Worm (Caenorhabditis elegans) whole organism, L4 larva: ENCODE data around the gene pmpl-1.

Source experiments
- D1046.2 ChIP-seq: fragments of 200-800 bp; sonication (Bioruptor generic); IDR thresholded peaks from 2 replicates; pipeline ENCODE4 v1.3.6; 2022; ENCODE audit warnings: missing genetic modification characterization, missing compliant biosample characterization
- F10B5.3 ChIP-seq: sonication (generic microtip); optimal IDR thresholded peaks from 2 replicates; lab custom pipeline; 2016; ENCODE audit warnings: mild to moderate bottlenecking, missing genetic modification characterization, missing compliant biosample characterization
- F26F4.8 ChIP-seq: fragments of 200-800 bp; sonication (Bioruptor generic); conservative IDR thresholded peaks from 2 replicates; pipeline ENCODE4 v1.3.6; 2022; ENCODE audit warnings: missing genetic modification characterization, missing compliant biosample characterization
- F49E8.2 ChIP-seq: sonication (generic microtip); optimal IDR thresholded peaks from 2 replicates; lab custom pipeline; 2016; ENCODE audit warnings: missing compliant biosample characterization, mild to moderate bottlenecking, missing genetic modification characterization, borderline replicate concordance
- R02D3.7 ChIP-seq: fragments of 150-350 bp; sonication (generic microtip); optimal IDR thresholded peaks from 3 replicates; lab custom pipeline; 2014; ENCODE audit warnings: missing biosample characterization, missing genetic modification characterization
- T26A8.4 ChIP-seq: fragments of 200-800 bp; sonication (Bioruptor generic); IDR thresholded peaks from 2 replicates; pipeline ENCODE4 v1.3.6; 2022; ENCODE audit warnings: missing genetic modification characterization, missing compliant biosample characterization
- Y105C5A.15 ChIP-seq: fragments of 200-800 bp; sonication (Bioruptor generic); IDR thresholded peaks from 2 replicates; pipeline ENCODE4 v1.3.6; 2022; ENCODE audit warnings: missing genetic modification characterization, missing compliant biosample characterization
- ZK337.2 ChIP-seq: fragments of 200-800 bp; sonication (Bioruptor generic); IDR thresholded peaks from 2 replicates; pipeline ENCODE4 v1.3.6; 2022; ENCODE audit warnings: missing genetic modification reagents, missing genetic modification characterization, missing compliant biosample characterization
- ZK546.5 ChIP-seq, 2 experiments: sonication (generic microtip); optimal IDR thresholded peaks; 2 replicates each; lab custom pipeline; 2017; ENCODE audit warnings: missing biosample characterization in 2 of 2, missing genetic modification characterization in 2 of 2
- aha-1 ChIP-seq: fragments of 150-350 bp; peaks from one replicate; lab custom pipeline; 2014; ENCODE audit warnings: missing biosample characterization, missing genetic modification characterization
- aly-2 ChIP-seq: sonication (generic microtip); optimal IDR thresholded peaks from 2 replicates; lab custom pipeline; 2018; ENCODE audit warnings: missing biosample characterization, missing genetic modification characterization
- ama-1 ChIP-seq: fragments of 150-350 bp; optimal IDR thresholded peaks from 2 replicates; lab custom pipeline; 2014; ENCODE audit warnings: inconsistent platforms, mixed read lengths
- arid-1 ChIP-seq: fragments of 200-800 bp; sonication (Bioruptor generic); conservative IDR thresholded peaks from 2 replicates; pipeline ENCODE4 v1.3.6; 2022; ENCODE audit warnings: missing genetic modification reagents, missing genetic modification characterization, missing compliant biosample characterization
- attf-4 ChIP-seq: sonication (generic microtip); optimal IDR thresholded peaks from 3 replicates; lab custom pipeline; 2017; ENCODE audit warnings: missing biosample characterization, missing genetic modification characterization
- ceh-28 ChIP-seq: fragments of 150-350 bp; optimal IDR thresholded peaks from 2 replicates; lab custom pipeline; 2014; ENCODE audit warnings: missing biosample characterization, missing genetic modification reagents, missing genetic modification characterization
- ceh-32 ChIP-seq: sonication (generic microtip); optimal IDR thresholded peaks from 2 replicates; lab custom pipeline; 2016; ENCODE audit warnings: mild to moderate bottlenecking, missing genetic modification characterization, missing compliant biosample characterization; ENCODE audit not compliant: poor library complexity
- cey-2 ChIP-seq: sonication (generic microtip); optimal IDR thresholded peaks from 3 replicates; lab custom pipeline; 2017; ENCODE audit warnings: missing genetic modification characterization, mild to moderate bottlenecking, missing compliant biosample characterization, antibody characterized with exemption, borderline replicate concordance; ENCODE audit not compliant: insufficient read depth
- daf-16 ChIP-seq, 3 experiments: sonication (generic microtip); optimal IDR thresholded peaks; 2 replicates each; lab custom pipeline; 2016 to 2017; ENCODE audit warnings: missing genetic modification characterization in 3 of 3, missing genetic modification reagents in 3 of 3, mild to moderate bottlenecking in 2 of 3, missing compliant biosample characterization in 2 of 3, missing biosample characterization in 1 of 3, moderate library complexity in 1 of 3
- dmd-8 ChIP-seq: fragments of 200-800 bp; sonication (Bioruptor generic); IDR thresholded peaks from 2 replicates; pipeline ENCODE4 v1.3.6; 2022; ENCODE audit warnings: missing genetic modification characterization, missing compliant biosample characterization
- dmd-9 ChIP-seq: fragments of 200-800 bp; sonication (Bioruptor generic); IDR thresholded peaks from 2 replicates; pipeline ENCODE4 v1.3.6; 2022; ENCODE audit warnings: missing genetic modification reagents, missing genetic modification characterization, missing compliant biosample characterization
- duxl-1 ChIP-seq: sonication (generic microtip); optimal IDR thresholded peaks from 2 replicates; lab custom pipeline; 2016; ENCODE audit warnings: mild to moderate bottlenecking, missing genetic modification characterization, moderate library complexity, missing compliant biosample characterization; ENCODE audit not compliant: poor library complexity
- dve-1 ChIP-seq: sonication (generic microtip); optimal IDR thresholded peaks from 2 replicates; lab custom pipeline; 2017; ENCODE audit warnings: antibody characterized with exemption, mild to moderate bottlenecking, missing genetic modification characterization, missing compliant biosample characterization; ENCODE audit not compliant: insufficient read depth
- fkh-10 ChIP-seq: fragments of 150-350 bp; optimal IDR thresholded peaks from 2 replicates; lab custom pipeline; 2014; ENCODE audit warnings: missing biosample characterization, missing genetic modification reagents, missing genetic modification characterization
- fos-1 ChIP-seq: fragments of 150-350 bp; optimal IDR thresholded peaks from 2 replicates; lab custom pipeline; 2014; ENCODE audit warnings: missing biosample characterization, missing genetic modification characterization
- hlh-30 ChIP-seq: sonication (generic microtip); optimal IDR thresholded peaks from 2 replicates; lab custom pipeline; 2017; ENCODE audit warnings: antibody characterized with exemption, mild to moderate bottlenecking, missing genetic modification characterization, missing compliant biosample characterization; ENCODE audit not compliant: insufficient read depth
- jun-1 ChIP-seq: fragments of 150-350 bp; optimal IDR thresholded peaks from 2 replicates; lab custom pipeline; 2014; ENCODE audit warnings: missing biosample characterization, missing genetic modification reagents, missing genetic modification characterization
- lin-1 ChIP-seq: fragments of 200-800 bp; sonication (Bioruptor generic); IDR thresholded peaks from 2 replicates; pipeline ENCODE4 v1.3.6; 2022; ENCODE audit warnings: missing genetic modification reagents, missing genetic modification characterization, missing compliant biosample characterization
- lin-38 ChIP-seq: fragments of 200-800 bp; sonication (Bioruptor generic); IDR thresholded peaks from 2 replicates; pipeline ENCODE4 v1.3.6; 2022; ENCODE audit warnings: missing genetic modification reagents, missing genetic modification characterization, missing compliant biosample characterization
- lir-3 ChIP-seq: sonication (generic microtip); optimal IDR thresholded peaks from 2 replicates; lab custom pipeline; 2016; ENCODE audit warnings: mild to moderate bottlenecking, missing genetic modification characterization, missing compliant biosample characterization
- lsy-2 ChIP-seq, 2 experiments: fragments of 150-350 bp in 1 of 2; sonication (generic microtip) in 1 of 2; optimal IDR thresholded peaks; 2 replicates each; lab custom pipeline; 2014 to 2017; ENCODE audit warnings: missing biosample characterization in 2 of 2, missing genetic modification characterization in 2 of 2
- madf-9 ChIP-seq: fragments of 200-800 bp; sonication (Bioruptor generic); conservative IDR thresholded peaks from 2 replicates; pipeline ENCODE4 v1.3.6; 2022; ENCODE audit warnings: missing genetic modification reagents, missing genetic modification characterization, missing compliant biosample characterization
- mdt-29 ChIP-seq: fragments of 200-800 bp; sonication (Bioruptor generic); IDR thresholded peaks from 2 replicates; pipeline ENCODE4 v1.3.6; 2022; ENCODE audit warnings: missing genetic modification reagents, missing genetic modification characterization, missing compliant biosample characterization
- mes-2 ChIP-seq: sonication (generic microtip); optimal IDR thresholded peaks from 2 replicates; lab custom pipeline; 2016; ENCODE audit warnings: missing genotype, mild to moderate bottlenecking, missing genetic modification characterization, missing compliant biosample characterization; ENCODE audit not compliant: poor library complexity, severe bottlenecking
- nhr-42 ChIP-seq: fragments of 200-800 bp; sonication (Bioruptor generic); IDR thresholded peaks from 2 replicates; pipeline ENCODE4 v1.3.6; 2022; ENCODE audit warnings: missing genetic modification characterization, missing compliant biosample characterization
- nhr-6 ChIP-seq: fragments of 150-350 bp; optimal IDR thresholded peaks from 2 replicates; lab custom pipeline; 2014; ENCODE audit warnings: missing biosample characterization, missing genetic modification characterization
- nhr-77 ChIP-seq: fragments of 150-350 bp; optimal IDR thresholded peaks from 2 replicates; lab custom pipeline; 2014; ENCODE audit warnings: missing biosample characterization, missing genetic modification characterization
- sdz-12 ChIP-seq: fragments of 200-800 bp; sonication (Bioruptor generic); optimal IDR thresholded peaks from 2 replicates; lab custom pipeline; 2018; ENCODE audit warnings: mild to moderate bottlenecking, missing genetic modification characterization, missing compliant biosample characterization
- snpc-1.2 ChIP-seq: fragments of 200-800 bp; sonication (Bioruptor generic); IDR thresholded peaks from 2 replicates; pipeline ENCODE4 v1.3.6; 2022; ENCODE audit warnings: missing genetic modification reagents, missing genetic modification characterization, missing compliant biosample characterization
- snpc-4 ChIP-seq: fragments of 150-350 bp; optimal IDR thresholded peaks from 2 replicates; lab custom pipeline; 2014; ENCODE audit warnings: missing biosample characterization, missing genetic modification characterization
- spr-3 ChIP-seq: fragments of 200-800 bp; sonication (Bioruptor generic); optimal IDR thresholded peaks from 2 replicates; lab custom pipeline; 2018; ENCODE audit warnings: mild to moderate bottlenecking, missing genetic modification characterization, missing compliant biosample characterization
- unc-62 ChIP-seq, 3 experiments: fragments of 150-350 bp in 1 of 3; sonication (generic microtip); optimal IDR thresholded peaks in 2 of 3; peaks in 1 of 3; 1 replicate in 1 of 3; 2 replicates in 2 of 3; lab custom pipeline; 2014 to 2017; ENCODE audit warnings: missing biosample characterization in 3 of 3, missing genetic modification characterization in 3 of 3, missing genetic modification reagents in 3 of 3, missing genotype in 1 of 3
- zag-1 ChIP-seq: fragments of 150-350 bp; optimal IDR thresholded peaks from 2 replicates; lab custom pipeline; 2014; ENCODE audit warnings: missing biosample characterization, missing genetic modification characterization
- zfp-3 ChIP-seq: fragments of 200-800 bp; sonication (Bioruptor generic); conservative IDR thresholded peaks from 2 replicates; pipeline ENCODE4 v1.3.6; 2022; ENCODE audit warnings: missing genetic modification reagents, missing genetic modification characterization, missing compliant biosample characterization
- ztf-11 ChIP-seq: fragments of 150-350 bp; optimal IDR thresholded peaks from 2 replicates; lab custom pipeline; 2014; ENCODE audit warnings: missing biosample characterization, missing genetic modification characterization
- ztf-7 ChIP-seq: fragments of 150-350 bp; optimal IDR thresholded peaks from 2 replicates; lab custom pipeline; 2014; ENCODE audit warnings: missing biosample characterization, missing genetic modification characterization

pmpl-1 gene

ce11 chrX:3793389-3793788 is 5.6 kb downstream of the pmpl-1 start (continued):
- no peak for TF ChIP-seq spr-3
- no peak for TF ChIP-seq fos-1
- TF ChIP-seq ZK337.2 (GFP tag; lab: Robert Waterston, UW), result 0 out of 2 replicates have a peak, but pooled peaks have one; percentile 27
- peak; percentile 96 for TF ChIP-seq aha-1 (tag; lab: Kevin White, UChicago)
- TF ChIP-seq lir-3 (tag; lab: Kevin White, UChicago), result peak; percentile 50
- TF ChIP-seq sdz-12, result no peak
- no peak for TF ChIP-seq fkh-10
- TF ChIP-seq R02D3.7, result no peak
- peak; percentile 54 for TF ChIP-seq nhr-6 (tag; lab: Kevin White, UChicago)
- no peak for TF ChIP-seq ZK546.5 (tag; optimal IDR thresholded peaks at IDR 0.05; lab: Kevin White, UChicago)
- TF ChIP-seq duxl-1, result peak; percentile 75
- TF ChIP-seq unc-62 (GFP tag; optimal IDR thresholded peaks at IDR 0.05 in 1 of 2; lab: Kevin White, UChicago), result no peak
- TF ChIP-seq unc-62 (tag; optimal IDR thresholded peaks at IDR 0.05; lab: Kevin White, UChicago), result no peak
- TF ChIP-seq attf-4 (tag; lab: Kevin White, UChicago), result no peak
- TF ChIP-seq T26A8.4, result no peak
- TF ChIP-seq dve-1 (tag; lab: Kevin White, UChicago), result peak; percentile 72
- TF ChIP-seq nhr-77 (tag; lab: Kevin White, UChicago), result no peak
- TF ChIP-seq mes-2 (tag; lab: Kevin White, UChicago), result peak; percentile 53
- 0 out of 2 replicates have a peak, but pooled peaks have one; percentile 13 for TF ChIP-seq dmd-9 (GFP tag; lab: Robert Waterston, UW)
- peak; percentile 32 for TF ChIP-seq hlh-30
- TF ChIP-seq lsy-2 (tag; optimal IDR thresholded peaks at IDR 0.05; lab: Kevin White, UChicago), result no peak
- peak; percentile 63; the same call in 1 of the 2 replicates for TF ChIP-seq D1046.2 (GFP tag; lab: Robert Waterston, UW)
- TF ChIP-seq ztf-11 (tag; lab: Kevin White, UChicago), result no peak
- TF ChIP-seq snpc-1.2, result peak; percentile 83
- TF ChIP-seq ceh-28 (tag; lab: Kevin White, UChicago), result no peak
- no peak for TF ChIP-seq ama-1
- no peak; the same call in 1 of the 2 replicates for TF ChIP-seq lin-38 (GFP tag; lab: Robert Waterston, UW)
- TF ChIP-seq nhr-42 (GFP tag; lab: Robert Waterston, UW), result no peak
- TF ChIP-seq madf-9 (GFP tag; lab: Robert Waterston, UW), result 0 out of 2 replicates have a peak, but pooled peaks have one; percentile 30
- TF ChIP-seq zfp-3 (GFP tag; lab: Robert Waterston, UW), result 0 out of 2 replicates have a peak, but pooled peaks have one; percentile 43
- TF ChIP-seq lin-1, result peak; percentile 74; the same call in 1 of the 2 replicates
- peak; percentile 36; the same call in 1 of the 2 replicates for TF ChIP-seq F26F4.8 (GFP tag; lab: Robert Waterston, UW)
- TF ChIP-seq ceh-32 (tag; lab: Kevin White, UChicago), result no peak
- TF ChIP-seq mdt-29 (GFP tag; lab: Robert Waterston, UW), result peak; percentile 57; the same call in 1 of the 2 replicates
- no peak for TF ChIP-seq cey-2 (tag; lab: Kevin White, UChicago)
- no peak for TF ChIP-seq aly-2 (tag; lab: Kevin White, UChicago)
- no peak for TF ChIP-seq ztf-7 (tag; lab: Kevin White, UChicago)
- TF ChIP-seq F49E8.2 (tag; lab: Kevin White, UChicago), result peak; percentile 42
- TF ChIP-seq jun-1 (tag; lab: Kevin White, UChicago), result no peak
- no peak for TF ChIP-seq snpc-4 (tag; lab: Kevin White, UChicago)
- peak; percentile 78 for TF ChIP-seq dmd-8
- TF ChIP-seq zag-1, result no peak
- TF ChIP-seq Y105C5A.15, result no peak
- peak in 1 of 2 experiments; percentile 22 for TF ChIP-seq daf-16 (GFP tag; optimal IDR thresholded peaks at IDR 0.05; lab: Kevin White, UChicago)
- peak; percentile 81 for TF ChIP-seq daf-16 (tag; optimal IDR thresholded peaks at IDR 0.05; lab: Kevin White, UChicago)
- no peak for TF ChIP-seq F10B5.3 (tag; lab: Kevin White, UChicago)
- 0 out of 2 replicates have a peak, but pooled peaks have one; percentile 26 for TF ChIP-seq arid-1 (GFP tag; lab: Robert Waterston, UW)
